Fruit fly (Drosophila melanogaster) whole organism, embryonic: ENCODE data around the gene CG12010.

ENCODE experiments used
- Atf-2 ChIP-seq: fragments of 200-800 bp; sonication (Bioruptor generic); optimal IDR thresholded peaks from 2 replicates; lab custom pipeline; 2016; ENCODE audit warnings: missing biosample characterization, missing genetic modification characterization
- Awh ChIP-seq: fragments of 200-800 bp; sonication (Bioruptor generic); IDR thresholded peaks from 2 replicates; pipeline ENCODE4, ENCODE4 v1.3.6; 2022; ENCODE audit warnings: missing biosample characterization, missing genetic modification characterization
- Blimp-1 ChIP-seq: fragments of 200-800 bp; sonication (Bioruptor generic); optimal IDR thresholded peaks from 3 replicates; lab custom pipeline; 2018; ENCODE audit warnings: missing biosample characterization, missing genetic modification characterization, mild to moderate bottlenecking, moderate library complexity, missing genetic modification reagents
- Bteb2 ChIP-seq: fragments of 200-800 bp; sonication (Bioruptor generic); optimal IDR thresholded peaks from 2 replicates; lab custom pipeline; 2016; ENCODE audit warnings: missing biosample characterization, missing genetic modification characterization
- CG10209 ChIP-seq: fragments of 200-800 bp; sonication (Bioruptor generic); optimal IDR thresholded peaks from 3 replicates; lab custom pipeline; 2017; ENCODE audit warnings: missing biosample characterization, mild to moderate bottlenecking, missing genetic modification characterization, missing genetic modification reagents
- CG11398 ChIP-seq: fragments of 200-800 bp; sonication (Bioruptor generic); optimal IDR thresholded peaks from 2 replicates; lab custom pipeline; 2016; ENCODE audit warnings: missing biosample characterization, missing genetic modification characterization
- CG14667 ChIP-seq: fragments of 200-800 bp; sonication (Bioruptor generic); IDR thresholded peaks from 2 replicates; pipeline ENCODE4 v1.3.6; 2022; ENCODE audit warnings: missing biosample characterization, missing genetic modification characterization
- CG15601 ChIP-seq: fragments of 200-800 bp; sonication (Bioruptor generic); optimal IDR thresholded peaks from 3 replicates; lab custom pipeline; 2019; ENCODE audit warnings: missing biosample characterization, mild to moderate bottlenecking, missing genetic modification characterization, moderate library complexity
- CG15696 ChIP-seq: fragments of 200-800 bp; sonication (Bioruptor generic); optimal IDR thresholded peaks from 2 replicates; lab custom pipeline; 2019; ENCODE audit warnings: missing biosample characterization, mild to moderate bottlenecking, missing genetic modification characterization, moderate library complexity
- CG1603 ChIP-seq: fragments of 200-800 bp; sonication (Bioruptor generic); optimal IDR thresholded peaks from 2 replicates; lab custom pipeline; 2019; ENCODE audit warnings: missing biosample characterization, mild to moderate bottlenecking, missing genetic modification characterization, moderate library complexity
- CG16779 ChIP-seq: fragments of 200-800 bp; sonication (Bioruptor generic); IDR thresholded peaks from 2 replicates; pipeline ENCODE4 v1.3.6; 2022; ENCODE audit warnings: missing biosample characterization, missing genetic modification characterization
- CG17385 ChIP-seq: fragments of 200-800 bp; sonication (Bioruptor generic); optimal IDR thresholded peaks from 3 replicates; lab custom pipeline; 2018; ENCODE audit warnings: missing biosample characterization, mild to moderate bottlenecking, missing genetic modification characterization
- CG2120 ChIP-seq: fragments of 200-800 bp; sonication (Bioruptor generic); optimal IDR thresholded peaks from 3 replicates; lab custom pipeline; 2016; ENCODE audit warnings: missing biosample characterization, missing genetic modification characterization
- CG2678 ChIP-seq: fragments of 200-800 bp; sonication (Bioruptor generic); optimal IDR thresholded peaks from 3 replicates; lab custom pipeline; 2019; ENCODE audit warnings: missing biosample characterization, mild to moderate bottlenecking, missing genetic modification characterization, moderate library complexity
- CG6254 ChIP-seq: fragments of 200-800 bp; sonication (Bioruptor generic); optimal IDR thresholded peaks from 3 replicates; lab custom pipeline; 2017; ENCODE audit warnings: mild to moderate bottlenecking, missing biosample characterization, missing genetic modification reagents, missing genetic modification characterization
- CG6272 ChIP-seq: fragments of 200-800 bp; sonication (Bioruptor generic); IDR thresholded peaks from 2 replicates; pipeline ENCODE4 v1.3.6; 2022; ENCODE audit warnings: missing biosample characterization, missing genetic modification characterization
- CG6813 ChIP-seq: fragments of 200-800 bp; sonication (Bioruptor generic); optimal IDR thresholded peaks from 2 replicates; lab custom pipeline; 2017; ENCODE audit warnings: missing biosample characterization, missing genetic modification characterization, mild to moderate bottlenecking, moderate library complexity, missing genetic modification reagents
- CG7357 ChIP-seq: fragments of 200-800 bp; sonication (Bioruptor generic); IDR thresholded peaks from 3 replicates; pipeline ENCODE4 v1.3.6; 2022; ENCODE audit warnings: missing biosample characterization, missing genetic modification characterization
- CG8388 ChIP-seq: fragments of 200-800 bp; sonication (Bioruptor generic); optimal IDR thresholded peaks from 2 replicates; lab custom pipeline; 2019; ENCODE audit warnings: missing biosample characterization, mild to moderate bottlenecking, missing genetic modification characterization, moderate library complexity
- Camta ChIP-seq: fragments of 200-800 bp; sonication (Bioruptor generic); optimal IDR thresholded peaks from 2 replicates; lab custom pipeline; 2016; ENCODE audit warnings: missing biosample characterization, missing genetic modification characterization
- D ChIP-seq, 2 experiments: fragments of 200-800 bp in 1 of 2; fragments of >200 bp in 1 of 2; sonication (Bioruptor generic) in 1 of 2; optimal IDR thresholded peaks; 2 replicates in 1 of 2; 3 replicates in 1 of 2; lab custom pipeline; 2017; ENCODE audit warnings: mild to moderate bottlenecking in 1 of 2, missing biosample characterization in 1 of 2, missing genetic modification characterization in 1 of 2, missing genetic modification reagents in 1 of 2
- D19A ChIP-seq: fragments of 200-800 bp; optimal IDR thresholded peaks from 3 replicates; lab custom pipeline; 2019; ENCODE audit warnings: missing biosample characterization, mild to moderate bottlenecking, missing genetic modification characterization, moderate library complexity
- Drgx ChIP-seq: fragments of 200-800 bp; sonication (Bioruptor generic); IDR thresholded peaks from 2 replicates; pipeline ENCODE4 v1.3.6; 2022; ENCODE audit warnings: missing biosample characterization, missing genetic modification characterization
- Eip74EF ChIP-seq, 2 experiments: fragments of 200-800 bp in 1 of 2; fragments of >200 bp in 1 of 2; sonication (Bioruptor generic) in 1 of 2; optimal IDR thresholded peaks; 2 replicates each; lab custom pipeline; 2017 to 2019; ENCODE audit warnings: missing biosample characterization in 2 of 2, missing genetic modification characterization in 2 of 2, mild to moderate bottlenecking in 1 of 2, moderate library complexity in 1 of 2
- Fer1 ChIP-seq: fragments of 200-800 bp; sonication (Bioruptor generic); optimal IDR thresholded peaks from 2 replicates; lab custom pipeline; 2017; ENCODE audit warnings: missing biosample characterization, mild to moderate bottlenecking, missing genetic modification characterization
- H15 ChIP-seq: fragments of 200-800 bp; sonication (Bioruptor generic); IDR thresholded peaks from 3 replicates; pipeline ENCODE4 v1.3.6; 2022; ENCODE audit warnings: missing biosample characterization, missing genetic modification characterization
- Hr3 ChIP-seq: fragments of 200-800 bp; sonication (Bioruptor generic); optimal IDR thresholded peaks from 3 replicates; lab custom pipeline; 2016; ENCODE audit warnings: missing biosample characterization, missing genetic modification characterization
- Hr51 ChIP-seq, 2 experiments: fragments of 200-800 bp; sonication (Bioruptor generic); optimal IDR thresholded peaks; 2 replicates in 1 of 2; 3 replicates in 1 of 2; lab custom pipeline; 2016 to 2018; ENCODE audit warnings: missing biosample characterization in 2 of 2, missing genetic modification characterization in 2 of 2, mild to moderate bottlenecking in 1 of 2, moderate library complexity in 1 of 2
- Hsf ChIP-seq: fragments of 200-800 bp; sonication (Bioruptor generic); optimal IDR thresholded peaks from 3 replicates; lab custom pipeline; 2016; ENCODE audit warnings: missing biosample characterization, missing genetic modification characterization
- Max ChIP-seq: fragments of 200-800 bp; sonication (Bioruptor generic); optimal IDR thresholded peaks from 2 replicates; lab custom pipeline; 2016; ENCODE audit warnings: missing biosample characterization, mild to moderate bottlenecking, missing genetic modification characterization
- Mrtf ChIP-seq: fragments of 200-800 bp; sonication (Bioruptor generic); IDR thresholded peaks from 3 replicates; pipeline ENCODE4 v1.3.6; 2022; ENCODE audit warnings: missing biosample characterization, missing genetic modification characterization
- Oli ChIP-seq: fragments of 200-800 bp; sonication (Bioruptor generic); optimal IDR thresholded peaks from 2 replicates; lab custom pipeline; 2018; ENCODE audit warnings: missing biosample characterization, mild to moderate bottlenecking, missing genetic modification characterization, moderate library complexity
- Pdp1 ChIP-seq, 2 experiments: fragments of 200-800 bp; sonication (Bioruptor generic); optimal IDR thresholded peaks; 3 replicates each; lab custom pipeline; 2016; ENCODE audit warnings: missing biosample characterization in 2 of 2, missing genetic modification characterization in 2 of 2, mild to moderate bottlenecking in 1 of 2, moderate library complexity in 1 of 2
- Sry-β ChIP-seq: fragments of 200-800 bp; sonication (Bioruptor generic); optimal IDR thresholded peaks from 2 replicates; lab custom pipeline; 2018; ENCODE audit warnings: missing biosample characterization, mild to moderate bottlenecking, missing genetic modification characterization, moderate library complexity
- Ssrp ChIP-seq: fragments of 200-800 bp; sonication (Bioruptor generic); optimal IDR thresholded peaks from 2 replicates; lab custom pipeline; 2018; ENCODE audit warnings: missing biosample characterization, mild to moderate bottlenecking, missing genetic modification characterization, moderate library complexity
- Xbp1 ChIP-seq: fragments of 200-800 bp; sonication (Bioruptor generic); optimal IDR thresholded peaks from 3 replicates; lab custom pipeline; 2016; ENCODE audit warnings: missing biosample characterization, mild to moderate bottlenecking, missing genetic modification characterization
- Xrp1 ChIP-seq: fragments of 200-800 bp; sonication (Bioruptor generic); IDR thresholded peaks from 2 replicates; pipeline ENCODE4 v1.3.6; 2022; ENCODE audit warnings: missing biosample characterization, missing genetic modification characterization
- ap ChIP-seq: fragments of 200-800 bp; sonication (Bioruptor generic); IDR thresholded peaks from 2 replicates; pipeline ENCODE4 v1.3.6; 2022; ENCODE audit warnings: missing biosample characterization, missing genetic modification characterization
- ind ChIP-seq: fragments of 200-800 bp; sonication (Bioruptor generic); optimal IDR thresholded peaks from 3 replicates; lab custom pipeline; 2016; ENCODE audit warnings: missing biosample characterization, missing genetic modification characterization
- jigr1 ChIP-seq: fragments of 200-800 bp; sonication (Bioruptor generic); IDR thresholded peaks from 3 replicates; pipeline ENCODE4 v1.3.6; 2022; ENCODE audit warnings: missing biosample characterization, missing genetic modification characterization
- jumu ChIP-seq: fragments of 200-800 bp; sonication (Bioruptor generic); optimal IDR thresholded peaks from 3 replicates; lab custom pipeline; 2016; ENCODE audit warnings: missing biosample characterization, missing genetic modification characterization
- lmd ChIP-seq: fragments of 200-800 bp; sonication (Bioruptor generic); IDR thresholded peaks from 2 replicates; pipeline ENCODE4 v1.3.6; 2022; ENCODE audit warnings: missing biosample characterization, missing genetic modification characterization
- lola ChIP-seq, 3 experiments: fragments of >200 bp in 2 of 3; fragments of 200-800 bp in 1 of 3; sonication (Bioruptor generic) in 1 of 3; optimal IDR thresholded peaks; 2 replicates each; lab custom pipeline; 2017 to 2019; ENCODE audit warnings: missing biosample characterization in 3 of 3, missing genetic modification characterization in 3 of 3, mild to moderate bottlenecking in 1 of 3, moderate library complexity in 1 of 3
- nmo ChIP-seq: fragments of 200-800 bp; sonication (Bioruptor generic); optimal IDR thresholded peaks from 2 replicates; lab custom pipeline; 2018; ENCODE audit warnings: missing biosample characterization, mild to moderate bottlenecking, missing genetic modification characterization, moderate library complexity
- pan ChIP-seq, 4 experiments: fragments of >200 bp in 3 of 4; fragments of 200-800 bp in 1 of 4; sonication (Bioruptor generic) in 1 of 4; optimal IDR thresholded peaks in 3 of 4; IDR thresholded peaks in 1 of 4; 2 replicates each; pipeline versions ENCODE4 v1.3.6 to Lab custom; 2017 to 2022; ENCODE audit warnings: missing biosample characterization in 2 of 4, missing genetic modification characterization in 2 of 4, mixed read lengths in 1 of 4
- peb ChIP-seq: fragments of 200-800 bp; sonication (Bioruptor generic); IDR thresholded peaks from 2 replicates; pipeline ENCODE4 v1.3.6; 2022; ENCODE audit warnings: missing biosample characterization, missing genetic modification characterization
- tgo ChIP-seq: fragments of 200-800 bp; sonication (Bioruptor generic); IDR thresholded peaks from 3 replicates; pipeline ENCODE4 v1.3.6; 2022; ENCODE audit warnings: missing biosample characterization, missing genetic modification characterization
- vvl ChIP-seq: fragments of 200-800 bp; sonication (Bioruptor generic); IDR thresholded peaks from 2 replicates; pipeline ENCODE4 v1.3.6; 2022; ENCODE audit warnings: missing biosample characterization, missing genetic modification characterization

CG12010 gene

DNA sequence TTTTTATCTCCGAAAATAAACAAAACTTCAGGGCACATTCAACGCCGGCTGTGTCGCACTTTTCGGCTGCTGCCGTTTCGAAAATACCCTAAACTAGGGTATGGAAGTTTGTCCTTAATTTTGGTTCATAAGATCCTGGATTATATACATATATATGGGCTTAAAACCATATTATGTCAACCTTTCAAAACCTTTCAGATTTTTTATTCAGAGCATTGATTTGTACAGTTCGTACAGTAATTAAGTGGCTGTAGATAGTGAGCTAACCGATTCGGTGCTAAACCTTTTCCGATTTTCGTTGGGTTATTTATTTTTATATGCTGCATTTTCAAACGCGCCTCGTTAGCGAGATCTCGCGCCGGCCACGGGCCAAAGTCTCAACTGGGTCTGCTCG lies 15.6 kb downstream of the CG12010 start (continued):
- TF ChIP-seq Ssrp (tag; lab: Kevin White, UChicago) (peak; percentile 29), ap (GFP tag; lab: Robert Waterston, UW) (no peak), jumu (GFP tag; lab: Kevin White, UChicago) (peak; percentile 45), nmo (GFP tag; lab: Kevin White, UChicago) (peak; percentile 63), jigr1 (GFP tag; lab: Robert Waterston, UW) (0 out of 3 replicates have a peak, but pooled peaks have one; percentile 16), CG7357 (GFP tag; lab: Robert Waterston, UW) (peak; percentile 31; the same call in 1 of the 3 replicates), CG8388 (GFP tag; lab: Kevin White, UChicago) (peak; percentile 33), vvl (peak; percentile 40), lola (GFP tag; optimal IDR thresholded peaks at IDR 0.05; lab: Kevin White, UChicago) (peak in 1 of 3 experiments; percentile 51), Max (GFP tag; lab: Kevin White, UChicago) (peak; percentile 38), Blimp-1 (GFP tag; lab: Kevin White, UChicago) (peak; percentile 70), D19A (tag; lab: Kevin White, UChicago) (peak; percentile 99), CG14667 (peak; percentile 4; the same call in 1 of the 2 replicates), peb (peak; percentile 10; the same call in 1 of the 2 replicates), CG17385 (GFP tag; lab: Kevin White, UChicago) (peak; percentile 13), lmd (peak; percentile 31; the same call in 1 of the 2 replicates), Sry-β (GFP tag; lab: Kevin White, UChicago) (no peak), CG1603 (tag; lab: Kevin White, UChicago) (peak; percentile 6), Fer1 (GFP tag; lab: Kevin White, UChicago) (peak; percentile 51), Hr51 (GFP tag; optimal IDR thresholded peaks at IDR 0.05; lab: Kevin White, UChicago) (peak in 1 of 2 experiments; percentile 34), Xbp1 (GFP tag; lab: Kevin White, UChicago) (peak; percentile 18), CG6272 (GFP tag; lab: Robert Waterston, UW) (0 out of 2 replicates have a peak, but pooled peaks have one; percentile 9), Oli (peak; percentile 24), CG6254 (GFP tag; lab: Kevin White, UChicago) (peak; percentile 28), CG2678 (tag; lab: Kevin White, UChicago) (peak; percentile 70), H15 (0 out of 3 replicates have a peak, but pooled peaks have one; percentile 20), Camta (GFP tag; lab: Kevin White, UChicago) (peak; percentile 24), CG15696 (tag; lab: Kevin White, UChicago) (no peak), Mrtf (GFP tag; lab: Robert Waterston, UW) (peak; percentile 7; the same call in 1 of the 3 replicates), Hr3 (peak; percentile 33), CG15601 (tag; lab: Kevin White, UChicago) (no peak), CG11398 (GFP tag; lab: Kevin White, UChicago) (no peak), Xrp1 (GFP tag; lab: Robert Waterston, UW) (peak; percentile 23; the same call in 1 of the 2 replicates), Eip74EF (GFP tag; optimal IDR thresholded peaks at IDR 0.05; lab: Kevin White, UChicago) (peak in 1 of 2 experiments; percentile 41), CG10209 (GFP tag; lab: Kevin White, UChicago) (peak; percentile 28), Hsf (GFP tag; lab: Kevin White, UChicago) (peak; percentile 3), ind (GFP tag; lab: Kevin White, UChicago) (peak; percentile 54), CG2120 (no peak), Drgx (peak; percentile 21), pan (optimal IDR thresholded peaks at IDR 0.05; lab: Kevin White, UChicago) (no peak), pan (GFP tag; optimal IDR thresholded peaks at IDR 0.05 in 1 of 2, IDR thresholded peaks at IDR 0.05 in 1 of 2) (peak in 1 of 2 experiments; percentile 55), D (optimal IDR thresholded peaks at IDR 0.05; lab: Kevin White, UChicago) (no peak), D (GFP tag; optimal IDR thresholded peaks at IDR 0.05; lab: Kevin White, UChicago) (peak; percentile 50), Awh (peak; percentile 73), Bteb2 (no peak), Atf-2 (no peak), CG16779 (no peak), CG6813 (peak; percentile 24), tgo (GFP tag; lab: Robert Waterston, UW) (peak; percentile 35; the same call in 1 of the 3 replicates), Pdp1 (GFP tag; optimal IDR thresholded peaks at IDR 0.05; lab: Kevin White, UChicago) (peak in 1 of 2 experiments; percentile 22)
